Worm (Caenorhabditis elegans): ENCODE measurements around the gene C05C8.1.
A peak's percentile ranks its signal among the peaks of the same experiment; 100 is the strongest.

Gene C05C8.1

DNA sequence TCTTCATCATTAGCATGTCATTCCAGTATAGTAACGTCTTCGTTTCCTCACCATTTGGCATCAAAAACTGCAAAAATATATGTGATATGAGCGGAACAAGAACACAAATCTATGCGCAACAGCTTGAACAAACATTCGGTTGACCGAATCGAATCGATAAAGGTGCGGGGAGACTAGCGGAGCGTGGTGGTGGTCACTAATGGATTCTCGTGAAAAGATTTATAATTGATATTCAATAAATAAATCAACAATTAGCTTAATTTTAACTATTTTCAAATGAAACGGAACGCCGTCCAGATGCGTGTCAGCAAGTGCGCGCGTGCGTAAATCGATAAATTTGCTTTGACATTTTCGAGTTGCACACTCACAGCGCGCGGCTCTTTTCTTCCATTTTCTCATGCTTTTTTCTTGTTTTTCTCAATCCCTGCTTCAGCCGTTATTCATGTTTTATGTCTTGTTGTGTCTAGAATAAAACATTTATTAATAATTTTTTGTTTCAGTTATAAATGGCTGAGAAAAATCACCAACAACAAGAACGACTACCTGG lies 18.5 kb upstream of the C05C8.1 start, which contains the start of the genes C13F10.8, C13F10.6 and kxd-1 (continued):
- no peak for TF ChIP-seq php-3 (GFP tag; IDR thresholded peaks at IDR 0.05)
- TF ChIP-seq nhr-48 (tag; optimal IDR thresholded peaks at IDR 0.05) = no peak
- no peak for TF ChIP-seq F26F4.8 (GFP tag; conservative IDR thresholded peaks at IDR 0.05)
- no peak for TF ChIP-seq tra-1 (GFP tag; IDR thresholded peaks at IDR 0.05)
- TF ChIP-seq ceh-44 (GFP tag; IDR thresholded peaks at IDR 0.05) = no peak
- 0 out of 2 replicates have a peak, but pooled peaks have one; percentile 15 for TF ChIP-seq lin-38 (GFP tag; IDR thresholded peaks at IDR 0.05)
- no peak for TF ChIP-seq F37D6.2 (tag; optimal IDR thresholded peaks at IDR 0.05)
- TF ChIP-seq nhr-76 (tag; optimal IDR thresholded peaks at IDR 0.05) = no peak
- TF ChIP-seq zip-11 (GFP tag; IDR thresholded peaks at IDR 0.05) = no peak
- TF ChIP-seq arid-1 (GFP tag; conservative IDR thresholded peaks at IDR 0.05) = no peak
- no peak for TF ChIP-seq F10B5.3 (tag; optimal IDR thresholded peaks at IDR 0.05)
- no peak for TF ChIP-seq fkh-10 (GFP tag; optimal IDR thresholded peaks at IDR 0.05)
- no peak for TF ChIP-seq snpc-4 (tag; optimal IDR thresholded peaks at IDR 0.05)
- TF ChIP-seq jun-1 (tag; optimal IDR thresholded peaks at IDR 0.05) = no peak
- peak; percentile 4 for TF ChIP-seq hlh-11 (tag; optimal IDR thresholded peaks at IDR 0.05)
- TF ChIP-seq zfp-3 (GFP tag; conservative IDR thresholded peaks at IDR 0.05) = no peak

- peak; percentile 25 for TF ChIP-seq ceh-28 (tag; optimal IDR thresholded peaks at IDR 0.05)
- TF ChIP-seq pqm-1 (tag; optimal IDR thresholded peaks at IDR 0.05) = no peak
- no peak for TF ChIP-seq nhr-42 (GFP tag; IDR thresholded peaks at IDR 0.05)
Measured at ce11 chrV:7223152-7223551, 16.4 kb upstream of the C05C8.1 start, which contains the start of gene C13F10.7. Gene C13F10.7, minus strand, starts transcription at chrV:7223252.

- TF ChIP-seq unc-62 (GFP tag; optimal IDR thresholded peaks at IDR 0.05 in 1 of 2) (peak in 1 of 2 experiments; percentile 54), unc-62 (tag; optimal IDR thresholded peaks at IDR 0.05) (no peak), mes-2 (tag; optimal IDR thresholded peaks at IDR 0.05; ENCODE audit: poor library complexity, severe bottlenecking) (peak; percentile 20), F26F4.8 (GFP tag; conservative IDR thresholded peaks at IDR 0.05) (no peak), lir-3 (tag; optimal IDR thresholded peaks at IDR 0.05) (no peak), hlh-30 (tag; optimal IDR thresholded peaks at IDR 0.05; ENCODE audit: insufficient read depth) (peak; percentile 4), zag-1 (tag; optimal IDR thresholded peaks at IDR 0.05) (no peak)
Measured at ce11 chrV:7223941-7224340, 15.6 kb upstream of the C05C8.1 start, which contains the start of gene C13F10.1. Gene C13F10.1, plus strand, starts transcription at chrV:7224078.

DNA sequence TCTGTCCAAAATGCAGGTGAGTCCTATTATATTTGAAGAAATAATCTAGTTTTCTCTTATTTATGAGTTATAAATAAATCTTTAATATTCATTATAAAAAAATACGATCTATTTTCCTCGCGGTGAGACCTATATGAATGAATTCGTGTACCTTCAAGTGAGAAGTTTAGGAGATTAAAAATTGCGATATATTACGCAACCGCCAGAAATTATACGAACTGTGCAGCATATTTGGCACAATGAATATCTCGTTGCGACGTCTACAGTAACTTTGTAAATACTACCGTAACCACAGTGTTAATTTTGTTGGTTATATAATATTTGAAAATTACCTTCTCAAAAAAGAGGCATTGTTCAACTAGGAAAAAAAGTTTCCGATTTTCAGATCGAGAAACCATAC lies 15.2 kb upstream of the C05C8.1 start:
- TF ChIP-seq hmg-1.1 (GFP tag; IDR thresholded peaks at IDR 0.05) (no peak), F44E2.7 (GFP tag; IDR thresholded peaks at IDR 0.05) (no peak), mep-1 (tag; optimal IDR thresholded peaks at IDR 0.05) (no peak), unc-62 (GFP tag; optimal IDR thresholded peaks at IDR 0.05 in 1 of 2) (peak in 1 of 2 experiments; percentile 60), unc-62 (tag; optimal IDR thresholded peaks at IDR 0.05) (no peak), skn-1 (tag; optimal IDR thresholded peaks at IDR 0.05) (no peak), nhr-6 (tag; optimal IDR thresholded peaks at IDR 0.05) (no peak), ceh-82 (tag; optimal IDR thresholded peaks at IDR 0.05) (no peak), snpc-1.2 (GFP tag; IDR thresholded peaks at IDR 0.05) (no peak), lir-3 (tag; optimal IDR thresholded peaks at IDR 0.05) (no peak)

ce11 chrV:7224947-7225346 lies 14.6 kb upstream of the C05C8.1 start, which contains the start of gene fkb-3:
Gene fkb-3, plus strand, starts transcription at chrV:7225223.
- TF ChIP-seq mxl-3 (GFP tag; optimal IDR thresholded peaks at IDR 0.05) (peak; percentile 25), zfp-2 (tag; optimal IDR thresholded peaks at IDR 0.05) (no peak), mdl-1 (tag; optimal IDR thresholded peaks at IDR 0.05) (peak in 1 of 2 experiments; percentile 48), snpc-1.2 (GFP tag; IDR thresholded peaks at IDR 0.05) (no peak), nhr-28 (tag; optimal IDR thresholded peaks at IDR 0.05) (peak; percentile 20)
